Worm (Caenorhabditis elegans) whole organism, late embryonic: Measurements from ENCODE around the gene C30B5.6.

Experiments used
- K02D7.2 ChIP-seq: sonication (generic microtip); optimal IDR thresholded peaks from 2 replicates; lab custom pipeline; 2017; ENCODE audit warnings: mild to moderate bottlenecking, missing genetic modification characterization, missing compliant biosample characterization
- ama-1 ChIP-seq: fragments of 150-350 bp; optimal IDR thresholded peaks from 2 replicates; lab custom pipeline; 2014
- ceh-24 ChIP-seq: sonication (generic microtip); optimal IDR thresholded peaks from 2 replicates; lab custom pipeline; 2016; ENCODE audit warnings: mild to moderate bottlenecking, missing genetic modification characterization, missing compliant biosample characterization
- ceh-31 ChIP-seq: sonication (generic microtip); optimal IDR thresholded peaks from 2 replicates; lab custom pipeline; 2016; ENCODE audit warnings: missing genetic modification characterization, missing compliant biosample characterization
- ceh-45 ChIP-seq: fragments of 200-800 bp; sonication (Bioruptor generic); IDR thresholded peaks from 2 replicates; pipeline ENCODE4 v1.3.6; 2022; ENCODE audit warnings: missing genetic modification reagents, missing genetic modification characterization, missing compliant biosample characterization
- eyg-1 ChIP-seq: sonication (generic microtip); optimal IDR thresholded peaks from 2 replicates; lab custom pipeline; 2016; ENCODE audit warnings: missing genotype, missing genetic modification characterization, missing compliant biosample characterization
- fkh-10 ChIP-seq: fragments of 150-350 bp; optimal IDR thresholded peaks from 2 replicates; lab custom pipeline; 2014; ENCODE audit warnings: missing biosample characterization, missing genetic modification reagents, missing genetic modification characterization
- nhr-11 ChIP-seq: fragments of 150-350 bp; optimal IDR thresholded peaks from 2 replicates; lab custom pipeline; 2014; ENCODE audit warnings: missing biosample characterization, missing genetic modification characterization
- pha-4 ChIP-seq: fragments of 150-350 bp; optimal IDR thresholded peaks from 2 replicates; lab custom pipeline; 2018; ENCODE audit warnings: missing biosample characterization, missing genetic modification reagents, missing genetic modification characterization
- rnt-1 ChIP-seq: sonication (generic microtip); optimal IDR thresholded peaks from 2 replicates; lab custom pipeline; 2016; ENCODE audit warnings: missing genetic modification characterization, missing compliant biosample characterization
- sdc-2 ChIP-seq: sonication (generic microtip); optimal IDR thresholded peaks from 2 replicates; lab custom pipeline; 2016; ENCODE audit warnings: missing genotype, missing genetic modification characterization, missing compliant biosample characterization
- tbx-7 ChIP-seq: sonication (generic microtip); optimal IDR thresholded peaks from 2 replicates; lab custom pipeline; 2016; ENCODE audit warnings: missing genotype, missing genetic modification characterization, missing compliant biosample characterization

ce11 chrII:6178743-6179129 lies 43.7 kb downstream of the C30B5.6 start:
- no peak for TF ChIP-seq rnt-1 (tag; lab: Kevin White, UChicago)
- TF ChIP-seq eyg-1, result no peak
- TF ChIP-seq pha-4 (tag; lab: Kevin White, UChicago), result no peak
- no peak for TF ChIP-seq K02D7.2 (tag; lab: Kevin White, UChicago)
- no peak for TF ChIP-seq ama-1 (lab: Kevin White, UChicago)
- no peak for TF ChIP-seq sdc-2 (tag; lab: Kevin White, UChicago)
- TF ChIP-seq tbx-7 (tag; lab: Kevin White, UChicago), result no peak
- TF ChIP-seq ceh-31, result no peak
- no peak for TF ChIP-seq ceh-45 (GFP tag; lab: Robert Waterston, UW)
- TF ChIP-seq nhr-11 (tag; lab: Kevin White, UChicago), result no peak
- TF ChIP-seq fkh-10 (GFP tag; lab: Kevin White, UChicago), result no peak
- no peak for TF ChIP-seq ceh-24 (tag; lab: Kevin White, UChicago)
